Fruit fly (Drosophila melanogaster): ENCODE measurements around the gene Acp24A4.

dm6 chr2L:3647521-3648172, 46.1 kb downstream of the Acp24A4 start:
- TF ChIP-seq CG32121 (GFP tag; IDR thresholded peaks at IDR 0.05) (peak; percentile 82), CG14655 (GFP tag; optimal IDR thresholded peaks at IDR 0.05) (peak; percentile 56), CG13204 (GFP tag; optimal IDR thresholded peaks at IDR 0.05) (no peak), fd96Ca (GFP tag; IDR thresholded peaks at IDR 0.05) (peak; percentile 22; the same call in 1 of the 3 replicates), Pif1B (GFP tag; optimal IDR thresholded peaks at IDR 0.05) (peak; percentile 14), Pif1A (GFP tag; optimal IDR thresholded peaks at IDR 0.05) (peak; percentile 25)

All from whole organism, pupa.